Comparison of ENCODE assay signal across 1 fruit fly cellular context in genomic region chr3R:18274328-18275098, dm6.
A peak's percentile ranks its signal among the peaks of the same experiment; 100 is the strongest.
TF ChIP-seq lines count a peak whose summit lies in the region.

TSS of gene Vps39 (minus strand) at chr3R:18274446.
TSS of gene eIF1A (plus strand) at chr3R:18274665.

TF ChIP-seq in whole organism, embryonic, 481 proteins besides CTCF, POLR2A, EP300 and RAD21 (continued from another document and continues in another):
- peak; percentile 67 for TF ChIP-seq CG30403 (GFP tag; optimal IDR thresholded peaks at IDR 0.05; lab: Kevin White, UChicago)
- no peak for TF ChIP-seq jumu (GFP tag; optimal IDR thresholded peaks at IDR 0.05; lab: Kevin White, UChicago)
- TF ChIP-seq repo (GFP tag; optimal IDR thresholded peaks at IDR 0.05; lab: Kevin White, UChicago): no peak
- TF ChIP-seq sens (GFP tag; lab: Kevin White, UChicago): peak; percentile 94
- no peak for TF ChIP-seq D19B (GFP tag; optimal IDR thresholded peaks at IDR 0.05; lab: Kevin White, UChicago)
- no peak for TF ChIP-seq CG17568 (GFP tag; optimal IDR thresholded peaks at IDR 0.05; lab: Kevin White, UChicago)
- no peak for TF ChIP-seq pita (GFP tag; optimal IDR thresholded peaks at IDR 0.05; lab: Kevin White, UChicago)
- no peak for TF ChIP-seq CG12299 (tag; optimal IDR thresholded peaks at IDR 0.05; lab: Kevin White, UChicago)
- TF ChIP-seq Rfx (GFP tag; IDR thresholded peaks at IDR 0.05; lab: Robert Waterston, UW): peak; percentile 30; the same call in 1 of the 2 replicates
- no peak for TF ChIP-seq Sox100B (GFP tag; optimal IDR thresholded peaks at IDR 0.05; lab: Kevin White, UChicago)
- peak; percentile 46; the same call in 1 of the 3 replicates for TF ChIP-seq CG17361 (GFP tag; IDR thresholded peaks at IDR 0.05; lab: Robert Waterston, UW)
- TF ChIP-seq CG6813 (GFP tag; optimal IDR thresholded peaks at IDR 0.05; lab: Kevin White, UChicago): no peak
- TF ChIP-seq CG30020 (tag; optimal IDR thresholded peaks at IDR 0.05; lab: Kevin White, UChicago): peak; percentile 57
- no peak for TF ChIP-seq hkb (optimal IDR thresholded peaks at IDR 0.05; lab: Kevin White, UChicago)
- TF ChIP-seq hkb (GFP tag; IDR thresholded peaks at IDR 0.05; lab: Robert Waterston, UW): no peak
- TF ChIP-seq BtbVII (GFP tag; optimal IDR thresholded peaks at IDR 0.05; lab: Kevin White, UChicago): no peak
- peak; percentile 54 for TF ChIP-seq CG9727 (GFP tag; optimal IDR thresholded peaks at IDR 0.05; lab: Kevin White, UChicago)
- TF ChIP-seq inv (GFP tag; IDR thresholded peaks at IDR 0.05; lab: Robert Waterston, UW; ENCODE audit: partially characterized antibody): peak; percentile 86
- peak; percentile 7 for TF ChIP-seq bab2 (GFP tag; optimal IDR thresholded peaks at IDR 0.05; lab: Kevin White, UChicago)
- no peak for TF ChIP-seq usp (GFP tag; optimal IDR thresholded peaks at IDR 0.05; lab: Kevin White, UChicago)
- peak; percentile 93 for TF ChIP-seq CG34224 (GFP tag; IDR thresholded peaks at IDR 0.05; lab: Robert Waterston, UW; ENCODE audit: partially characterized antibody)
- peak; percentile 39 for TF ChIP-seq PHDP (tag; optimal IDR thresholded peaks at IDR 0.05; lab: Kevin White, UChicago)
- TF ChIP-seq nmo (GFP tag; optimal IDR thresholded peaks at IDR 0.05; lab: Kevin White, UChicago): peak; percentile 64
- no peak for TF ChIP-seq CG10654 (GFP tag; optimal IDR thresholded peaks at IDR 0.05; lab: Kevin White, UChicago)
- no peak for TF ChIP-seq CG17385 (GFP tag; optimal IDR thresholded peaks at IDR 0.05; lab: Kevin White, UChicago)
- TF ChIP-seq vvl (GFP tag; IDR thresholded peaks at IDR 0.05; lab: Robert Waterston, UW): no peak
- peak; percentile 45 for TF ChIP-seq CG18262 (tag; optimal IDR thresholded peaks at IDR 0.05; lab: Kevin White, UChicago)
- TF ChIP-seq CG1603 (tag; optimal IDR thresholded peaks at IDR 0.05; lab: Kevin White, UChicago): no peak
- peak; percentile 32 for TF ChIP-seq pum (GFP tag; optimal IDR thresholded peaks at IDR 0.05; lab: Kevin White, UChicago)
- peak; percentile 71 for TF ChIP-seq Max (GFP tag; optimal IDR thresholded peaks at IDR 0.05; lab: Kevin White, UChicago)
- TF ChIP-seq HLH54F (GFP tag; optimal IDR thresholded peaks at IDR 0.05; lab: Kevin White, UChicago): peak; percentile 43
- TF ChIP-seq CG17912 (GFP tag; optimal IDR thresholded peaks at IDR 0.05; lab: Kevin White, UChicago): no peak
- peak; percentile 20 for TF ChIP-seq Atf3 (GFP tag; optimal IDR thresholded peaks at IDR 0.05; lab: Kevin White, UChicago)
- TF ChIP-seq CG30431 (GFP tag; optimal IDR thresholded peaks at IDR 0.05; lab: Kevin White, UChicago): no peak
- peak; percentile 48 for TF ChIP-seq YL-1 (GFP tag; optimal IDR thresholded peaks at IDR 0.05; lab: Kevin White, UChicago)
- peak; percentile 67 for TF ChIP-seq Lhr (GFP tag; optimal IDR thresholded peaks at IDR 0.05; lab: Kevin White, UChicago)
- TF ChIP-seq HmgZ (tag; optimal IDR thresholded peaks at IDR 0.05; lab: Kevin White, UChicago): peak; percentile 59
- peak; percentile 82 for TF ChIP-seq amos (GFP tag; IDR thresholded peaks at IDR 0.05; lab: Robert Waterston, UW; ENCODE audit: partially characterized antibody)
- TF ChIP-seq CG7963 (GFP tag; IDR thresholded peaks at IDR 0.05; lab: Robert Waterston, UW; ENCODE audit: partially characterized antibody): peak; percentile 66
- TF ChIP-seq ssp (GFP tag; IDR thresholded peaks at IDR 0.05; lab: Robert Waterston, UW): peak; percentile 47
- 0 out of 3 replicates have a peak, but pooled peaks have one; percentile 43 for TF ChIP-seq Dbx (GFP tag; IDR thresholded peaks at IDR 0.05; lab: Robert Waterston, UW)
- TF ChIP-seq chinmo (GFP tag; IDR thresholded peaks at IDR 0.05; lab: Robert Waterston, UW; ENCODE audit: partially characterized antibody): peak; percentile 60; the same call in 1 of the 4 replicates
- peak; percentile 33 to 43 for TF ChIP-seq dpn (GFP tag; optimal IDR thresholded peaks at IDR 0.05; lab: Kevin White, UChicago)
- TF ChIP-seq CG10209 (GFP tag; optimal IDR thresholded peaks at IDR 0.05; lab: Kevin White, UChicago): no peak
- TF ChIP-seq CG32767 (GFP tag; IDR thresholded peaks at IDR 0.05; lab: Robert Waterston, UW): 0 out of 2 replicates have a peak, but pooled peaks have one; percentile 9
- TF ChIP-seq CG7786 (GFP tag; optimal IDR thresholded peaks at IDR 0.05; lab: Kevin White, UChicago): peak; percentile 19
- TF ChIP-seq CG1647 (GFP tag; optimal IDR thresholded peaks at IDR 0.05; lab: Kevin White, UChicago): no peak
- no peak for TF ChIP-seq cad (GFP tag; optimal IDR thresholded peaks at IDR 0.05; lab: Kevin White, UChicago)
- no peak for TF ChIP-seq Bteb2 (GFP tag; optimal IDR thresholded peaks at IDR 0.05; lab: Kevin White, UChicago)
- TF ChIP-seq ro (GFP tag; IDR thresholded peaks at IDR 0.05; lab: Robert Waterston, UW): no peak
- peak; percentile 36; the same call in 1 of the 2 replicates for TF ChIP-seq CG6272 (GFP tag; IDR thresholded peaks at IDR 0.05; lab: Robert Waterston, UW)
- TF ChIP-seq CG12744 (GFP tag; optimal IDR thresholded peaks at IDR 0.05; lab: Kevin White, UChicago): peak; percentile 28
- no peak for TF ChIP-seq pros (GFP tag; optimal IDR thresholded peaks at IDR 0.05; lab: Kevin White, UChicago)
- TF ChIP-seq CG2712 (tag; optimal IDR thresholded peaks at IDR 0.05; lab: Kevin White, UChicago): peak; percentile 67
- TF ChIP-seq dm (GFP tag; optimal IDR thresholded peaks at IDR 0.05; lab: Kevin White, UChicago): peak; percentile 76
- TF ChIP-seq wdn (GFP tag; IDR thresholded peaks at IDR 0.05; lab: Robert Waterston, UW): peak; percentile 19; the same call in 1 of the 2 replicates
- peak in 1 of 2 experiments; percentile 23 for TF ChIP-seq chif (GFP tag; optimal IDR thresholded peaks at IDR 0.05; lab: Kevin White, UChicago)
- TF ChIP-seq ttk (GFP tag; IDR thresholded peaks at IDR 0.05; lab: Robert Waterston, UW): no peak
- TF ChIP-seq MBD-R2 (GFP tag; IDR thresholded peaks at IDR 0.05; lab: Robert Waterston, UW): peak; percentile 69
- no peak for TF ChIP-seq CG10462 (GFP tag; optimal IDR thresholded peaks at IDR 0.05; lab: Kevin White, UChicago)
- no peak for TF ChIP-seq cg (GFP tag; optimal IDR thresholded peaks at IDR 0.05; lab: Kevin White, UChicago)
- TF ChIP-seq Jarid2 (GFP tag; optimal IDR thresholded peaks at IDR 0.05; lab: Kevin White, UChicago): no peak
- no peak for TF ChIP-seq schlank (tag; optimal IDR thresholded peaks at IDR 0.05; lab: Kevin White, UChicago)
- no peak for TF ChIP-seq cato (GFP tag; optimal IDR thresholded peaks at IDR 0.05; lab: Kevin White, UChicago; ENCODE audit: borderline replicate concordance)
- TF ChIP-seq CG32532 (GFP tag; IDR thresholded peaks at IDR 0.05; lab: Robert Waterston, UW): 0 out of 2 replicates have a peak, but pooled peaks have one; percentile 35
- TF ChIP-seq CG15073 (GFP tag; optimal IDR thresholded peaks at IDR 0.05; lab: Kevin White, UChicago): no peak
- peak; percentile 81 for TF ChIP-seq hbn (GFP tag; IDR thresholded peaks at IDR 0.05; lab: Robert Waterston, UW; ENCODE audit: partially characterized antibody)
- TF ChIP-seq CG17829 (tag; optimal IDR thresholded peaks at IDR 0.05; lab: Kevin White, UChicago): peak; percentile 57
- TF ChIP-seq caup (GFP tag; optimal IDR thresholded peaks at IDR 0.05; lab: Kevin White, UChicago; ENCODE audit: severe bottlenecking): no peak
- TF ChIP-seq CG14667 (GFP tag; IDR thresholded peaks at IDR 0.05; lab: Robert Waterston, UW): no peak
- peak; percentile 16 for TF ChIP-seq CG31365 (tag; optimal IDR thresholded peaks at IDR 0.05; lab: Kevin White, UChicago)
- TF ChIP-seq CG18599 (GFP tag; optimal IDR thresholded peaks at IDR 0.05; lab: Kevin White, UChicago): peak; percentile 70
- TF ChIP-seq pnt (GFP tag; optimal IDR thresholded peaks at IDR 0.05; lab: Kevin White, UChicago): no peak
- peak; percentile 41 for TF ChIP-seq CG15696 (tag; optimal IDR thresholded peaks at IDR 0.05; lab: Kevin White, UChicago)
- peak; percentile 36 for TF ChIP-seq CG7556 (GFP tag; optimal IDR thresholded peaks at IDR 0.05; lab: Kevin White, UChicago)
- peak; percentile 17 for TF ChIP-seq CG13775 (GFP tag; optimal IDR thresholded peaks at IDR 0.05; lab: Kevin White, UChicago)
- TF ChIP-seq CG13287 (GFP tag; IDR thresholded peaks at IDR 0.05; lab: Robert Waterston, UW; ENCODE audit: partially characterized antibody): peak; percentile 93
- no peak for TF ChIP-seq fd96Cb (tag; optimal IDR thresholded peaks at IDR 0.05; lab: Kevin White, UChicago)
- peak; percentile 92 for TF ChIP-seq Scr (GFP tag; IDR thresholded peaks at IDR 0.05; lab: Robert Waterston, UW; ENCODE audit: partially characterized antibody)
- TF ChIP-seq sim (GFP tag; IDR thresholded peaks at IDR 0.05; lab: Robert Waterston, UW): no peak
- peak; percentile 31 for TF ChIP-seq tin (GFP tag; optimal IDR thresholded peaks at IDR 0.05; lab: Kevin White, UChicago)
- peak; percentile 93 for TF ChIP-seq HLH4C (GFP tag; IDR thresholded peaks at IDR 0.05; lab: Robert Waterston, UW; ENCODE audit: partially characterized antibody)
- TF ChIP-seq Pdp1 (GFP tag; optimal IDR thresholded peaks at IDR 0.05; lab: Kevin White, UChicago): peak in 1 of 2 experiments; percentile 38
- peak; percentile 44 for TF ChIP-seq maf-S (GFP tag; optimal IDR thresholded peaks at IDR 0.05; lab: Kevin White, UChicago)
- TF ChIP-seq CrebB (tag; optimal IDR thresholded peaks at IDR 0.05; lab: Kevin White, UChicago): no peak
- 0 out of 3 replicates have a peak, but pooled peaks have one; percentile 21 for TF ChIP-seq Aef1 (GFP tag; IDR thresholded peaks at IDR 0.05; lab: Robert Waterston, UW)
- TF ChIP-seq Ada2b (GFP tag; IDR thresholded peaks at IDR 0.05; lab: Robert Waterston, UW): no peak
- TF ChIP-seq luna (GFP tag; optimal IDR thresholded peaks at IDR 0.05; lab: Kevin White, UChicago): no peak
- TF ChIP-seq wor (GFP tag; IDR thresholded peaks at IDR 0.05; lab: Robert Waterston, UW): no peak
- peak; percentile 25 for TF ChIP-seq slou (GFP tag; optimal IDR thresholded peaks at IDR 0.05; lab: Kevin White, UChicago)
- peak; percentile 45 for TF ChIP-seq Dp (GFP tag; optimal IDR thresholded peaks at IDR 0.05; lab: Kevin White, UChicago)
- TF ChIP-seq otp (GFP tag; IDR thresholded peaks at IDR 0.05; lab: Robert Waterston, UW): 0 out of 3 replicates have a peak, but pooled peaks have one; percentile 9
- peak; percentile 83 for TF ChIP-seq tna (GFP tag; IDR thresholded peaks at IDR 0.05; lab: Robert Waterston, UW; ENCODE audit: partially characterized antibody)
- TF ChIP-seq fd3F (GFP tag; optimal IDR thresholded peaks at IDR 0.05; lab: Kevin White, UChicago): peak; percentile 27
- TF ChIP-seq CG33557 (GFP tag; optimal IDR thresholded peaks at IDR 0.05; lab: Kevin White, UChicago): no peak
- TF ChIP-seq Myb (GFP tag; optimal IDR thresholded peaks at IDR 0.05; lab: Kevin White, UChicago): peak; percentile 52
- TF ChIP-seq CG9876 (GFP tag; optimal IDR thresholded peaks at IDR 0.05; lab: Kevin White, UChicago): no peak
- peak; percentile 58; the same call in 1 of the 3 replicates for TF ChIP-seq mld (GFP tag; IDR thresholded peaks at IDR 0.05; lab: Robert Waterston, UW; ENCODE audit: partially characterized antibody)
- peak; percentile 94 for TF ChIP-seq Dll (GFP tag; IDR thresholded peaks at IDR 0.05; lab: Robert Waterston, UW; ENCODE audit: partially characterized antibody)
- TF ChIP-seq CG2875 (GFP tag; optimal IDR thresholded peaks at IDR 0.05; lab: Kevin White, UChicago): no peak
- TF ChIP-seq ERR (GFP tag; optimal IDR thresholded peaks at IDR 0.05; lab: Kevin White, UChicago): no peak
- TF ChIP-seq Hr51 (GFP tag; optimal IDR thresholded peaks at IDR 0.05; lab: Kevin White, UChicago): peak in 1 of 2 experiments; percentile 33
- TF ChIP-seq scrt (GFP tag; optimal IDR thresholded peaks at IDR 0.05; lab: Kevin White, UChicago): no peak
- no peak for TF ChIP-seq Hr78 (GFP tag; optimal IDR thresholded peaks at IDR 0.05; lab: Kevin White, UChicago)
- TF ChIP-seq CG2116 (GFP tag; optimal IDR thresholded peaks at IDR 0.05; lab: Kevin White, UChicago): peak; percentile 80
- TF ChIP-seq CG9797 (GFP tag; optimal IDR thresholded peaks at IDR 0.05; lab: Kevin White, UChicago): peak; percentile 19
- TF ChIP-seq Dip3 (GFP tag; optimal IDR thresholded peaks at IDR 0.05; lab: Kevin White, UChicago): peak; percentile 21
- no peak for TF ChIP-seq Bdp1 (GFP tag; optimal IDR thresholded peaks at IDR 0.05; lab: Kevin White, UChicago)
- TF ChIP-seq CG9932 (GFP tag; IDR thresholded peaks at IDR 0.05; lab: Robert Waterston, UW): peak; percentile 68
- TF ChIP-seq CG4820 (GFP tag; optimal IDR thresholded peaks at IDR 0.05; lab: Kevin White, UChicago): no peak
- no peak for TF ChIP-seq ac (GFP tag; optimal IDR thresholded peaks at IDR 0.05; lab: Kevin White, UChicago)
- TF ChIP-seq onecut (GFP tag; IDR thresholded peaks at IDR 0.05; lab: Robert Waterston, UW): no peak
- peak; percentile 43 for TF ChIP-seq gro (GFP tag; optimal IDR thresholded peaks at IDR 0.05; lab: Kevin White, UChicago)
- TF ChIP-seq p53 (GFP tag; optimal IDR thresholded peaks at IDR 0.05; lab: Kevin White, UChicago): peak; percentile 28
- TF ChIP-seq Tbp (GFP tag; optimal IDR thresholded peaks at IDR 0.05; lab: Kevin White, UChicago): no peak
- TF ChIP-seq CG3995 (GFP tag; optimal IDR thresholded peaks at IDR 0.05; lab: Kevin White, UChicago): peak; percentile 53
- TF ChIP-seq zen2 (GFP tag; IDR thresholded peaks at IDR 0.05; lab: Robert Waterston, UW; ENCODE audit: partially characterized antibody): peak; percentile 71; the same call in 1 of the 3 replicates
- TF ChIP-seq eve (GFP tag; optimal IDR thresholded peaks at IDR 0.05; lab: Kevin White, UChicago): no peak
- no peak for TF ChIP-seq tup (GFP tag; optimal IDR thresholded peaks at IDR 0.05; lab: Kevin White, UChicago)
- peak; percentile 15 for TF ChIP-seq CG10543 (GFP tag; optimal IDR thresholded peaks at IDR 0.05; lab: Kevin White, UChicago)
- peak; percentile 82; the same call in 2 of the 3 replicates for TF ChIP-seq hb (GFP tag; IDR thresholded peaks at IDR 0.05; lab: Robert Waterston, UW; ENCODE audit: partially characterized antibody)
- TF ChIP-seq CG13424 (tag; optimal IDR thresholded peaks at IDR 0.05; lab: Kevin White, UChicago): peak; percentile 36
- TF ChIP-seq CG12659 (GFP tag; optimal IDR thresholded peaks at IDR 0.05; lab: Kevin White, UChicago): peak; percentile 73
- peak; percentile 92 for TF ChIP-seq knrl (GFP tag; IDR thresholded peaks at IDR 0.05; lab: Robert Waterston, UW; ENCODE audit: partially characterized antibody)
- no peak; the same call in 1 of the 2 replicates for TF ChIP-seq E2f1 (GFP tag; IDR thresholded peaks at IDR 0.05; lab: Robert Waterston, UW)
- peak; percentile 5 for TF ChIP-seq CG33213 (GFP tag; optimal IDR thresholded peaks at IDR 0.05; lab: Kevin White, UChicago)
- TF ChIP-seq Bgb (GFP tag; IDR thresholded peaks at IDR 0.05; lab: Robert Waterston, UW; ENCODE audit: partially characterized antibody): peak; percentile 86
